Worm (Caenorhabditis elegans): ENCODE measurements around the gene Y73B6A.1.
A peak's percentile ranks its signal among the peaks of the same experiment; 100 is the strongest.

Gene Y73B6A.1

ce11 chrIV:6627798-6628197 is 40.0 kb downstream of the Y73B6A.1 start, which contains the start of gene cest-5.2:
Gene cest-5.2, minus strand, starts transcription at chrIV:6627925.
- TF ChIP-seq pha-4 (tag; optimal IDR thresholded peaks at IDR 0.05) = peak; percentile 26
- TF ChIP-seq elt-2 (tag; optimal IDR thresholded peaks at IDR 0.05) = peak; percentile 67
- TF ChIP-seq pqm-1 (tag; optimal IDR thresholded peaks at IDR 0.05) = peak; percentile 9
- no peak for TF ChIP-seq mdl-1 (tag; optimal IDR thresholded peaks at IDR 0.05)
- peak; percentile 14 for TF ChIP-seq ceh-28 (tag; optimal IDR thresholded peaks at IDR 0.05)

DNA sequence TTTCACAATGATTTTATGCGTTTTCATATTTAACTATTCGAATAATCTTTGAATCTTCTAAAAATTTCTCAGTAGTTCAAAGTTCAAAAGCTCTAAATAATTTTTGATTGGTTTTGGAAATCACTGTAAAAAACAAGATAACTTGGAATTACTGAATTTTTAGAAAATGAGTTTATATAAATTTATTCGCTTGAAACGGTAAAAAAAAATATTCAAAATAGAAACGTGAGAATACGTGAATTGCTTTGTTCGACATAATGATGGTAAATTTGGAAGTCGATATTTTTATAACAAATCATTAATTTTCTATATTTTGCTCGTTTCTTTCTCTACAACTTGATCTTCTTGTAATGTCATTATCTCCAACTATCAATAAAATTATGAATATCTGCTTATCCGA is 44.4 kb downstream of the Y73B6A.1 start, which contains the start of gene C01B10.44:
Gene C01B10.44 (plus strand): TSS at position 301 of the 400 bp plus-strand sequence.
- TF ChIP-seq mdl-1 (tag; optimal IDR thresholded peaks at IDR 0.05) = no peak
- no peak for TF ChIP-seq pqm-1 (tag; optimal IDR thresholded peaks at IDR 0.05)
- TF ChIP-seq sea-2 (GFP tag; optimal IDR thresholded peaks at IDR 0.05) = no peak
- no peak for TF ChIP-seq ceh-16 (tag; optimal IDR thresholded peaks at IDR 0.05)
- no peak for TF ChIP-seq ztf-4 (tag; optimal IDR thresholded peaks at IDR 0.05)
- TF ChIP-seq nhr-11 (tag; optimal IDR thresholded peaks at IDR 0.05) = no peak

DNA sequence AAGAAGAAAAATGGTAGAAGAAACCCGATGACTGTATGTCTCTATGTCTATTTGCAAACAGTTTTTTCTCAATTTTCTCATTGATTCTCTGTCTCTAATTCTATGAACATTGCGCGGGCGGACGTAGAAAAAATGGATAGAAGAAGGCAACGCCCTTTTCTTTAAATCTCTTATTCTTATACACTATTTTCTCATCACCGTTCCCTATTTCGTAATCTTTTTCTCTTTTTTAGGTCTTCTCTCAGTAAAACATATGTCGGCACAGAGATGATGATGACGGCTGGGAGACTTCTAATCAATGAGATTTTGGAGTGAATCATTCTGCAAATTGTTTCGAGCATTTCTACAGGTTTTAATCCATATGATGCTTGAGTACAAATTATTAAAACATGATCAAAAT is 45.7 kb downstream of the Y73B6A.1 start:
- TF ChIP-seq nhr-28 (tag; optimal IDR thresholded peaks at IDR 0.05) (no peak), ama-1 (optimal IDR thresholded peaks at IDR 0.05) (no peak), jun-1 (tag; optimal IDR thresholded peaks at IDR 0.05) (no peak), fkh-2 (tag; optimal IDR thresholded peaks at IDR 0.05) (no peak), ceh-28 (tag; optimal IDR thresholded peaks at IDR 0.05) (peak; percentile 38), nhr-25 (tag; optimal IDR thresholded peaks at IDR 0.05) (peak; percentile 70), fos-1 (tag; optimal IDR thresholded peaks at IDR 0.05) (no peak), nfya-1 (tag; optimal IDR thresholded peaks at IDR 0.05; ENCODE audit: insufficient read depth) (peak; percentile 20), snpc-4 (tag; optimal IDR thresholded peaks at IDR 0.05) (no peak), nhr-77 (tag; optimal IDR thresholded peaks at IDR 0.05) (no peak), egl-27 (tag; optimal IDR thresholded peaks at IDR 0.05) (no peak), nhr-43 (tag; optimal IDR thresholded peaks at IDR 0.05; ENCODE audit: poor library complexity, severe bottlenecking) (no peak), nhr-23 (tag; optimal IDR thresholded peaks at IDR 0.05) (peak; percentile 76), ceh-82 (tag; optimal IDR thresholded peaks at IDR 0.05) (no peak), pha-4 (tag; optimal IDR thresholded peaks at IDR 0.05) (peak; percentile 36), ztf-4 (tag; optimal IDR thresholded peaks at IDR 0.05) (no peak), egl-5 (tag; optimal IDR thresholded peaks at IDR 0.05) (no peak), elt-3 (tag; optimal IDR thresholded peaks at IDR 0.05) (peak in 1 of 3 experiments; percentile 73), zag-1 (tag; optimal IDR thresholded peaks at IDR 0.05) (no peak), ZK546.5 (tag; optimal IDR thresholded peaks at IDR 0.05) (no peak)

DNA sequence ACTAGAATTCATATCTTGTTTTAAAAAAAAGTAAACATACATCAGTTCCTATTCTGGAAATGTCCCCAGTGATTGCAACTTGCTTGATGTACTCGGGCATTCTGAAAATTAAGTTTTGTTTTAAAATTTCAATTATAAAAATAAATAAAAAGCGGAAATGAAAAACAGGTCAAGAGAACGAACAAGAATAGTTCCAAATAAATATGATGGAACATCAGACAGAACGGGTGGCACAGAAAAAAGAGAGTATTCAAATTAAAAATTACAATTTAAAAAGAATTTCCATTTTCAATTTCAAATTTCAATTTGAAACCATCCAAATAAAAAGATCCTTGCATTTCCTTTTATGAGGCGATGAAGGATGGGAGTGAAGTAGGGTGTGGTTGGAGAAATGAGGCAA is 46.5 kb downstream of the Y73B6A.1 start, which contains the start of gene C01B10.3:
Gene C01B10.3 (minus strand): TSS at position 101 of the 400 bp plus-strand sequence.
- no peak for TF ChIP-seq unc-62 (GFP tag; optimal IDR thresholded peaks at IDR 0.05)
- TF ChIP-seq egl-27 (tag; optimal IDR thresholded peaks at IDR 0.05) = no peak
- TF ChIP-seq nhr-12 (tag; optimal IDR thresholded peaks at IDR 0.05) = no peak
- TF ChIP-seq ZK546.5 (tag; optimal IDR thresholded peaks at IDR 0.05) = no peak
- no peak for TF ChIP-seq elt-2 (tag; optimal IDR thresholded peaks at IDR 0.05)
- TF ChIP-seq snpc-4 (tag; optimal IDR thresholded peaks at IDR 0.05) = no peak
- TF ChIP-seq sea-2 (GFP tag; optimal IDR thresholded peaks at IDR 0.05) = no peak
- TF ChIP-seq mml-1 (tag; optimal IDR thresholded peaks at IDR 0.05) = no peak
- no peak for TF ChIP-seq ztf-11 (tag; optimal IDR thresholded peaks at IDR 0.05)
- no peak for TF ChIP-seq nhr-25 (tag; optimal IDR thresholded peaks at IDR 0.05)
- TF ChIP-seq ama-1 (optimal IDR thresholded peaks at IDR 0.05) = no peak
- no peak for TF ChIP-seq fkh-2 (tag; optimal IDR thresholded peaks at IDR 0.05)
- no peak for TF ChIP-seq nhr-43 (tag; optimal IDR thresholded peaks at IDR 0.05; ENCODE audit: poor library complexity, severe bottlenecking)
- no peak for TF ChIP-seq ceh-16 (tag; optimal IDR thresholded peaks at IDR 0.05)
- TF ChIP-seq nhr-11 (tag; optimal IDR thresholded peaks at IDR 0.05) = no peak
- TF ChIP-seq ceh-28 (tag; optimal IDR thresholded peaks at IDR 0.05) = no peak
- no peak for TF ChIP-seq nfya-1 (tag; optimal IDR thresholded peaks at IDR 0.05; ENCODE audit: insufficient read depth)
- no peak for TF ChIP-seq nhr-77 (tag; optimal IDR thresholded peaks at IDR 0.05)
- TF ChIP-seq nhr-237 (tag; optimal IDR thresholded peaks at IDR 0.05) = no peak
- no peak for TF ChIP-seq tbx-2 (tag; optimal IDR thresholded peaks at IDR 0.05)

DNA sequence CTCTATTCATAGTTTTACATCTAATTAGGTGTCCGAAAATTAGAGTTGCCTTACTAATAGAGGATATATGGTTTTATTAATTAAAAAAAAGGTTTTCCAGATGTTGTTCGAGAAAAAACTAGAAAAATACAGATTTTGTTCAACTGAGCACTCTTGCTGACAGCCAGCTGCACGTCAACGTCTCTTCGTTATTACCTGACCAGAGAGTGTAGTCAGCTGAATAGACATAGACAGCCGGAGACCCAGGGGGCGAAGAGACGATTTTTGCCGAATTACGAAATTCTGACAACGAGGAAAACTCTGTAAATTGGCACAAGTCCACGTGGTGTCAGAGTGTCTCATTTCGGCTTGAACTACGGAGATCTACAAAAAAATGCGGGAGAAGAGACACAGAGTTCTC is 49.2 kb downstream of the Y73B6A.1 start:
- TF ChIP-seq ZK546.5 (tag; optimal IDR thresholded peaks at IDR 0.05) (no peak), nhr-237 (tag; optimal IDR thresholded peaks at IDR 0.05) (no peak), snpc-4 (tag; optimal IDR thresholded peaks at IDR 0.05) (no peak), mml-1 (tag; optimal IDR thresholded peaks at IDR 0.05) (no peak), ama-1 (optimal IDR thresholded peaks at IDR 0.05) (no peak), egl-27 (tag; optimal IDR thresholded peaks at IDR 0.05) (no peak), ceh-9 (tag; optimal IDR thresholded peaks at IDR 0.05) (no peak), ztf-11 (tag; optimal IDR thresholded peaks at IDR 0.05) (no peak), nhr-11 (tag; optimal IDR thresholded peaks at IDR 0.05) (no peak), nfya-1 (tag; optimal IDR thresholded peaks at IDR 0.05; ENCODE audit: insufficient read depth) (peak; percentile 8), ceh-82 (tag; optimal IDR thresholded peaks at IDR 0.05) (no peak), daf-12 (tag; optimal IDR thresholded peaks at IDR 0.05) (no peak), ztf-4 (tag; optimal IDR thresholded peaks at IDR 0.05) (no peak), nhr-77 (tag; optimal IDR thresholded peaks at IDR 0.05) (no peak), elt-2 (tag; optimal IDR thresholded peaks at IDR 0.05) (peak; percentile 29), pha-4 (tag; optimal IDR thresholded peaks at IDR 0.05) (peak; percentile 19)
